Fruit fly (Drosophila melanogaster) whole organism, pupa: Measurements from ENCODE around the gene ppk18.

ENCODE experiments used
- CG17806 ChIP-seq: fragments of 200-800 bp; sonication (Bioruptor generic); optimal IDR thresholded peaks from 2 replicates; lab custom pipeline; 2018; ENCODE audit warnings: missing biosample characterization, mild to moderate bottlenecking, missing genetic modification characterization, moderate library complexity
- CG8301 ChIP-seq: fragments of 200-800 bp; sonication (Bioruptor generic); optimal IDR thresholded peaks from 2 replicates; lab custom pipeline; 2018; ENCODE audit warnings: missing biosample characterization, mild to moderate bottlenecking, missing genetic modification characterization
- EcR ChIP-seq: fragments of 200-800 bp; sonication (Bioruptor generic); optimal IDR thresholded peaks from 3 replicates; lab custom pipeline; 2019; ENCODE audit warnings: missing biosample characterization, missing genetic modification characterization, mild to moderate bottlenecking, moderate library complexity, missing genetic modification reagents
- Ets98B ChIP-seq: fragments of 200-800 bp; sonication (Bioruptor generic); IDR thresholded peaks from 2 replicates; pipeline ENCODE4 v1.3.6; 2022; ENCODE audit warnings: missing biosample characterization, missing genetic modification characterization
- Pif1B ChIP-seq: fragments of 200-800 bp; sonication (Bioruptor generic); optimal IDR thresholded peaks from 3 replicates; lab custom pipeline; 2016; ENCODE audit warnings: missing biosample characterization, missing genetic modification characterization

- TF ChIP-seq Ets98B (GFP tag; lab: Robert Waterston, UW) (no peak), EcR (no peak), CG8301 (tag; lab: Kevin White, UChicago) (no peak), CG17806 (no peak), Pif1B (GFP tag; lab: Kevin White, UChicago) (no peak)
These were observed 39.5 kb downstream of the ppk18 start for dm6 chr2L:9731269-9731668.
